Worm (Caenorhabditis elegans) whole organism, L1 larva: ENCODE measurements around the gene cwn-1.

Experiments used
- ceh-82 ChIP-seq, 3 experiments: fragments of 150-350 bp in 1 of 3; sonication (generic microtip) in 2 of 3; optimal IDR thresholded peaks; 2 replicates each; lab custom pipeline; 2014 to 2017; ENCODE audit warnings: missing biosample characterization in 3 of 3, missing genetic modification characterization in 3 of 3
- efl-1 ChIP-seq, 4 experiments: fragments of 150-350 bp; optimal IDR thresholded peaks in 3 of 4; peaks in 1 of 4; 1 replicate in 1 of 4; 2 replicates in 3 of 4; lab custom pipeline; 2014; ENCODE audit warnings: missing biosample characterization in 2 of 4, missing genetic modification characterization in 2 of 4, missing genetic modification reagents in 2 of 4
- efl-3 ChIP-seq: fragments of 200-800 bp; sonication (Bioruptor generic); optimal IDR thresholded peaks from 2 replicates; lab custom pipeline; 2018; ENCODE audit warnings: mild to moderate bottlenecking, missing genetic modification characterization, missing compliant biosample characterization
- fkh-10 ChIP-seq: sonication (generic microtip); optimal IDR thresholded peaks from 2 replicates; lab custom pipeline; 2017; ENCODE audit warnings: missing biosample characterization, missing genetic modification reagents, missing genetic modification characterization
- lin-39 ChIP-seq: fragments of 150-350 bp; optimal IDR thresholded peaks from 2 replicates; lab custom pipeline; 2014; ENCODE audit warnings: missing biosample characterization, missing genetic modification reagents, missing genetic modification characterization
- nhr-12 ChIP-seq: sonication (generic microtip); optimal IDR thresholded peaks from 2 replicates; lab custom pipeline; 2017; ENCODE audit warnings: missing biosample characterization, missing genetic modification characterization
- nhr-77 ChIP-seq: fragments of 150-350 bp; optimal IDR thresholded peaks from 2 replicates; lab custom pipeline; 2014; ENCODE audit warnings: missing biosample characterization, missing genetic modification characterization
- pqm-1 ChIP-seq: sonication (generic microtip); optimal IDR thresholded peaks from 3 replicates; lab custom pipeline; 2017; ENCODE audit warnings: missing biosample characterization, missing genetic modification characterization
- unc-130 ChIP-seq: fragments of 150-350 bp; optimal IDR thresholded peaks from 2 replicates; lab custom pipeline; 2017; ENCODE audit warnings: missing biosample characterization, missing genetic modification characterization, inconsistent platforms
- vab-15 ChIP-seq: sonication (generic microtip); optimal IDR thresholded peaks from 2 replicates; lab custom pipeline; 2017; ENCODE audit warnings: missing genotype, mild to moderate bottlenecking, missing genetic modification characterization, missing compliant biosample characterization

DNA sequence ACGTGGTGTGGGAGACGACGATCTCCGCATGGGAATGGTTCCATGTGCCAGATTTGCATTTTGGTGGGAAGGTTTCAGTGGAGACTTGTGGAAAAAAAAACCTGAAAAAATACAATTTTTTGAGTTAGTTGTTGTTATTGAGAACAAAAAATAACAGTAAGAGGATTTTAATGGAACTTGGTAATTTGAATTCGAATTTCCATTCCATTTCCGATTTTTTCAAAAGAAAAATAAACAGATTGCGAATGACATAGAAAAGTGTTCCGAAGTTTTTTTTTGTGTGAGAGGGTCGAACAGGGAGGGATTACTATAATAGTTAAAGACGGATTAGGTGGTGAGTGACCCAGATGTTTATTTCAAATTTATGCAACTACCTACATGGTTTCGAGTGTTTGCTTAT is 45.6 kb upstream of the cwn-1 start, which contains the start of gene T01D1.4:
- TF ChIP-seq ceh-82 (tag; optimal IDR thresholded peaks at IDR 0.05; lab: Kevin White, UChicago) (no peak), efl-3 (GFP tag; lab: Kevin White, UChicago) (no peak), unc-130 (no peak), lin-39 (tag; lab: Kevin White, UChicago) (no peak), fkh-10 (GFP tag; lab: Kevin White, UChicago) (no peak), efl-1 (optimal IDR thresholded peaks at IDR 0.05; lab: Kevin White, UChicago) (no peak), efl-1 (GFP tag; optimal IDR thresholded peaks at IDR 0.05 in 1 of 2; lab: Kevin White, UChicago) (no peak), vab-15 (no peak), pqm-1 (no peak), nhr-12 (no peak), nhr-77 (tag; lab: Kevin White, UChicago) (no peak)
